Worm (Caenorhabditis elegans) whole organism, young adult: ENCODE data around the gene sqst-5.
"Not testable (repeated sequence)": the region's sequence is repeated elsewhere in the genome, so short reads cannot be mapped to it uniquely, and the experiment has no call there.

Experiments
- ZK185.1 ChIP-seq: sonication (generic microtip); optimal IDR thresholded peaks from 2 replicates; lab custom pipeline; 2016; ENCODE audit warnings: mild to moderate bottlenecking, missing genetic modification characterization, missing compliant biosample characterization; ENCODE audit not compliant: poor library complexity, severe bottlenecking
- athp-1 ChIP-seq: sonication (generic microtip); optimal IDR thresholded peaks from 2 replicates; lab custom pipeline; 2017; ENCODE audit warnings: mild to moderate bottlenecking, missing genetic modification characterization, missing compliant biosample characterization
- rec-8 ChIP-seq, 2 experiments: sonication (generic microtip); optimal IDR thresholded peaks; 2 replicates each; lab custom pipeline; 2016; ENCODE audit warnings: mild to moderate bottlenecking in 2 of 2, missing genetic modification characterization in 2 of 2, missing genetic modification reagents in 2 of 2, missing genotype in 2 of 2, missing biosample characterization in 1 of 2, missing compliant biosample characterization in 1 of 2, moderate library complexity in 1 of 2

sqst-5 gene

DNA sequence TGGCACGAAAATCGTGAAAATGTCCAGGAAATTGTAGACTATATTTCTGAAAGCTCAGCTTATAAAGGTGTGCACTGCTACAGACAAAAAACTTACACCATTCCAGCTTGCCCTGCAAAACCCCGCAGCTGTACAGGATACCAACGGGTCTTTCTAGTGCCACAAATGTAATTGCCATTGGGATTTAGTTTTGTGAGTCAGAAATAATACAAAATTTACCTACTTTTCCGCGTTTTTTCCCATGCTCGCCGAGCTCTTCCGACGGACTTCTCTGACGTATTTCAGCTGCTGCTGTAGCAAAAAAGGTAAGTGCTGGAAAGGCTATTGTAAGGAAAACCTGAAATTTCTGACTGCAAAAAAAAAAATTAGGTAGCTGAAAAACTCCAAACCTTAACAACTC is 50.4 kb downstream of the sqst-5 start, which contains the start of gene C29F9.8:
Gene C29F9.8, minus strand, starts transcription at position 101 of the 400 bp plus-strand sequence.
- not testable (repeated sequence) for TF ChIP-seq athp-1; rec-8 (tag; optimal IDR thresholded peaks at IDR 0.05; lab: Kevin White, UChicago); ZK185.1
- TF ChIP-seq, all 124 proteins: peak for 0; not testable (repeated sequence) for 124
